Fruit fly (Drosophila melanogaster) whole organism, embryonic: ENCODE measurements around the gene Sox100B.

Experiments
- ATbp ChIP-seq: fragments of 200-800 bp; sonication (Bioruptor generic); optimal IDR thresholded peaks from 2 replicates; lab custom pipeline; 2017; ENCODE audit warnings: missing biosample characterization, mild to moderate bottlenecking, missing genetic modification characterization, missing genetic modification reagents
- Atf6 ChIP-seq: fragments of 200-800 bp; sonication (Bioruptor generic); IDR thresholded peaks from 2 replicates; pipeline ENCODE4 v1.3.6; 2022; ENCODE audit warnings: missing biosample characterization, missing genetic modification characterization
- Bgb ChIP-seq: fragments of 200-800 bp; sonication (Bioruptor generic); IDR thresholded peaks from 2 replicates; pipeline ENCODE4 v1.3.6; 2022; ENCODE audit warnings: missing biosample characterization, missing genetic modification characterization; ENCODE audit not compliant: partially characterized antibody
- CG14050 ChIP-seq: fragments of 200-800 bp; sonication (Bioruptor generic); IDR thresholded peaks from 3 replicates; pipeline ENCODE4 v1.3.6; 2022; ENCODE audit warnings: missing biosample characterization, missing genetic modification characterization
- CG14965 ChIP-seq: fragments of 200-800 bp; sonication (Bioruptor generic); optimal IDR thresholded peaks from 2 replicates; lab custom pipeline; 2016; ENCODE audit warnings: missing biosample characterization, missing genetic modification characterization, borderline replicate concordance
- CG15479 ChIP-seq: fragments of 200-800 bp; sonication (Bioruptor generic); optimal IDR thresholded peaks from 3 replicates; lab custom pipeline; 2019; ENCODE audit warnings: missing biosample characterization, mild to moderate bottlenecking, missing genetic modification characterization, moderate library complexity
- CG17328 ChIP-seq: fragments of 200-800 bp; sonication (Bioruptor generic); IDR thresholded peaks from 2 replicates; pipeline ENCODE4 v1.3.6; 2022; ENCODE audit warnings: missing biosample characterization, missing genetic modification characterization
- CG2678 ChIP-seq: fragments of 200-800 bp; sonication (Bioruptor generic); optimal IDR thresholded peaks from 3 replicates; lab custom pipeline; 2019; ENCODE audit warnings: missing biosample characterization, mild to moderate bottlenecking, missing genetic modification characterization, moderate library complexity
- CG30431 ChIP-seq: fragments of 200-800 bp; sonication (Bioruptor generic); optimal IDR thresholded peaks from 2 replicates; lab custom pipeline; 2017; ENCODE audit warnings: missing biosample characterization, missing genetic modification characterization
- CG32772 ChIP-seq: fragments of 200-800 bp; sonication (Bioruptor generic); IDR thresholded peaks from 2 replicates; pipeline ENCODE4 v1.3.6; 2022; ENCODE audit warnings: missing biosample characterization, missing genetic modification characterization
- CG33213 ChIP-seq: fragments of 200-800 bp; sonication (Bioruptor generic); optimal IDR thresholded peaks from 3 replicates; lab custom pipeline; 2016; ENCODE audit warnings: missing biosample characterization, missing genetic modification characterization
- CG43689 ChIP-seq: fragments of 200-800 bp; sonication (Bioruptor generic); IDR thresholded peaks from 2 replicates; pipeline ENCODE4 v1.3.6; 2022; ENCODE audit warnings: missing biosample characterization, missing genetic modification characterization
- CG6813 ChIP-seq: fragments of 200-800 bp; sonication (Bioruptor generic); optimal IDR thresholded peaks from 2 replicates; lab custom pipeline; 2017; ENCODE audit warnings: missing biosample characterization, missing genetic modification characterization, mild to moderate bottlenecking, moderate library complexity, missing genetic modification reagents
- CG9876 ChIP-seq: fragments of 200-800 bp; sonication (Bioruptor generic); optimal IDR thresholded peaks from 2 replicates; lab custom pipeline; 2016; ENCODE audit warnings: missing biosample characterization, missing genetic modification characterization
- Chrac-16 ChIP-seq: fragments of 200-800 bp; sonication (Bioruptor generic); optimal IDR thresholded peaks from 3 replicates; lab custom pipeline; 2016; ENCODE audit warnings: missing biosample characterization, missing genetic modification characterization
- GATAe ChIP-seq: fragments of 200-800 bp; sonication (Bioruptor generic); conservative IDR thresholded peaks from 2 replicates; pipeline ENCODE4 v1.3.6; 2022; ENCODE audit warnings: missing biosample characterization, missing genetic modification characterization
- HLH4C ChIP-seq: fragments of 200-800 bp; sonication (Bioruptor generic); IDR thresholded peaks from 3 replicates; pipeline ENCODE4 v1.3.6; 2022; ENCODE audit warnings: missing biosample characterization, missing genetic modification characterization; ENCODE audit not compliant: partially characterized antibody
- Lhr ChIP-seq: fragments of 200-800 bp; sonication (Bioruptor generic); optimal IDR thresholded peaks from 3 replicates; lab custom pipeline; 2017; ENCODE audit warnings: mild to moderate bottlenecking, missing biosample characterization, missing genetic modification reagents, missing genetic modification characterization
- Med ChIP-seq: fragments of 200-800 bp; sonication (Bioruptor generic); peaks from one replicate; lab custom pipeline; 2016; ENCODE audit warnings: missing biosample characterization, missing genetic modification characterization, mild to moderate bottlenecking, inconsistent platforms, moderate library complexity
- Meics ChIP-seq: fragments of 200-800 bp; sonication (Bioruptor generic); optimal IDR thresholded peaks from 2 replicates; lab custom pipeline; 2017; ENCODE audit warnings: missing biosample characterization, mild to moderate bottlenecking, missing genetic modification characterization
- Nf-YB ChIP-seq: fragments of 200-800 bp; sonication (Bioruptor generic); optimal IDR thresholded peaks from 3 replicates; lab custom pipeline; 2019; ENCODE audit warnings: missing biosample characterization, mild to moderate bottlenecking, missing genetic modification characterization, moderate library complexity
- Nf-YC ChIP-seq: fragments of 200-800 bp; optimal IDR thresholded peaks from 3 replicates; lab custom pipeline; 2019; ENCODE audit warnings: missing biosample characterization, mild to moderate bottlenecking, missing genetic modification characterization, moderate library complexity
- Ravus ChIP-seq: fragments of 200-800 bp; sonication (Bioruptor generic); IDR thresholded peaks from 2 replicates; pipeline ENCODE4 v1.3.6; 2022; ENCODE audit warnings: missing biosample characterization, missing genetic modification characterization
- Scr ChIP-seq: fragments of 200-800 bp; sonication (Bioruptor generic); IDR thresholded peaks from 2 replicates; pipeline ENCODE4 v1.3.6; 2022; ENCODE audit warnings: missing biosample characterization, missing genetic modification characterization; ENCODE audit not compliant: partially characterized antibody
- Tbp ChIP-seq: fragments of >200 bp; optimal IDR thresholded peaks from 2 replicates; lab custom pipeline; 2018; ENCODE audit warnings: missing biosample characterization, missing genetic modification characterization
- YL-1 ChIP-seq: fragments of 200-800 bp; sonication (Bioruptor generic); optimal IDR thresholded peaks from 3 replicates; lab custom pipeline; 2017; ENCODE audit warnings: missing biosample characterization, mild to moderate bottlenecking, missing genetic modification characterization
- al ChIP-seq: fragments of 200-800 bp; sonication (Bioruptor generic); IDR thresholded peaks from 2 replicates; pipeline ENCODE4 v1.3.6; 2022; ENCODE audit warnings: missing biosample characterization, missing genetic modification characterization
- bab2 ChIP-seq: fragments of 200-800 bp; sonication (Bioruptor generic); optimal IDR thresholded peaks from 2 replicates; lab custom pipeline; 2016; ENCODE audit warnings: missing biosample characterization, missing genetic modification characterization
- caup ChIP-seq: fragments of 200-800 bp; sonication (Bioruptor generic); optimal IDR thresholded peaks from 3 replicates; lab custom pipeline; 2017; ENCODE audit warnings: missing biosample characterization, mild to moderate bottlenecking, missing genetic modification characterization, moderate library complexity; ENCODE audit not compliant: severe bottlenecking
- cwo ChIP-seq: fragments of 200-800 bp; sonication (Bioruptor generic); optimal IDR thresholded peaks from 3 replicates; lab custom pipeline; 2017; ENCODE audit warnings: missing biosample characterization, missing genetic modification characterization, mild to moderate bottlenecking, moderate library complexity, missing genetic modification reagents
- danr ChIP-seq: fragments of 200-800 bp; sonication (Bioruptor generic); IDR thresholded peaks from 2 replicates; pipeline ENCODE4 v1.3.6; 2022; ENCODE audit warnings: missing biosample characterization, missing genetic modification characterization
- disco-r ChIP-seq: fragments of 200-800 bp; sonication (Bioruptor generic); optimal IDR thresholded peaks from 2 replicates; lab custom pipeline; 2016; ENCODE audit warnings: missing biosample characterization, missing genetic modification characterization
- fd102C ChIP-seq: fragments of 200-800 bp; sonication (Bioruptor generic); optimal IDR thresholded peaks from 2 replicates; lab custom pipeline; 2018; ENCODE audit warnings: missing biosample characterization, mild to moderate bottlenecking, missing genetic modification characterization, moderate library complexity
- hkb ChIP-seq, 2 experiments: fragments of 200-800 bp in 1 of 2; fragments of >200 bp in 1 of 2; sonication (Bioruptor generic) in 1 of 2; IDR thresholded peaks in 1 of 2; optimal IDR thresholded peaks in 1 of 2; 2 replicates each; pipeline versions ENCODE4 v1.3.6 to Lab custom; 2017 to 2022; ENCODE audit warnings: missing biosample characterization in 1 of 2, missing genetic modification characterization in 1 of 2
- hth ChIP-seq: fragments of >200 bp; optimal IDR thresholded peaks from 2 replicates; lab custom pipeline; 2017; ENCODE audit warnings: inconsistent platforms
- lilli ChIP-seq: fragments of 200-800 bp; sonication (Bioruptor generic); optimal IDR thresholded peaks from 3 replicates; lab custom pipeline; 2016; ENCODE audit warnings: missing biosample characterization, missing genetic modification characterization
- lola ChIP-seq, 3 experiments: fragments of >200 bp in 2 of 3; fragments of 200-800 bp in 1 of 3; sonication (Bioruptor generic) in 1 of 3; optimal IDR thresholded peaks; 2 replicates each; lab custom pipeline; 2017 to 2019; ENCODE audit warnings: missing biosample characterization in 3 of 3, missing genetic modification characterization in 3 of 3, mild to moderate bottlenecking in 1 of 3, moderate library complexity in 1 of 3
- luna ChIP-seq: fragments of 200-800 bp; sonication (Bioruptor generic); optimal IDR thresholded peaks from 2 replicates; lab custom pipeline; 2016; ENCODE audit warnings: missing biosample characterization, missing genetic modification characterization
- mld ChIP-seq: fragments of 200-800 bp; sonication (Bioruptor generic); IDR thresholded peaks from 3 replicates; pipeline ENCODE4 v1.3.6; 2022; ENCODE audit warnings: missing biosample characterization, missing genetic modification characterization; ENCODE audit not compliant: partially characterized antibody
- p53 ChIP-seq: fragments of 200-800 bp; sonication (Bioruptor generic); optimal IDR thresholded peaks from 2 replicates; lab custom pipeline; 2016; ENCODE audit warnings: missing biosample characterization, missing genetic modification characterization
- pan ChIP-seq, 4 experiments: fragments of >200 bp in 3 of 4; fragments of 200-800 bp in 1 of 4; sonication (Bioruptor generic) in 1 of 4; optimal IDR thresholded peaks in 3 of 4; IDR thresholded peaks in 1 of 4; 2 replicates each; pipeline versions ENCODE4 v1.3.6 to Lab custom; 2017 to 2022; ENCODE audit warnings: missing biosample characterization in 2 of 4, missing genetic modification characterization in 2 of 4, mixed read lengths in 1 of 4
- pros ChIP-seq: fragments of 200-800 bp; sonication (Bioruptor generic); optimal IDR thresholded peaks from 3 replicates; lab custom pipeline; 2019; ENCODE audit warnings: missing biosample characterization, mild to moderate bottlenecking, missing genetic modification characterization, moderate library complexity
- pzg ChIP-seq: fragments of 200-800 bp; sonication (Bioruptor generic); optimal IDR thresholded peaks from 3 replicates; lab custom pipeline; 2018; ENCODE audit warnings: missing biosample characterization, mild to moderate bottlenecking, missing genetic modification characterization, moderate library complexity
- row ChIP-seq: fragments of 200-800 bp; sonication (Bioruptor generic); IDR thresholded peaks from 3 replicates; pipeline ENCODE4 v1.3.6; 2022; ENCODE audit warnings: missing biosample characterization, missing genetic modification characterization
- sc ChIP-seq, 3 experiments: fragments of >200 bp in 2 of 3; fragments of 200-800 bp in 1 of 3; sonication (Bioruptor generic) in 1 of 3; optimal IDR thresholded peaks; 2 replicates in 2 of 3; 3 replicates in 1 of 3; lab custom pipeline; 2017; ENCODE audit warnings: mild to moderate bottlenecking in 1 of 3, missing biosample characterization in 1 of 3, missing genetic modification characterization in 1 of 3, missing genetic modification reagents in 1 of 3
- vfl ChIP-seq: fragments of 200-800 bp; sonication (Bioruptor generic); optimal IDR thresholded peaks from 2 replicates; lab custom pipeline; 2016; ENCODE audit warnings: missing biosample characterization, missing genetic modification characterization
- yki ChIP-seq: fragments of >200 bp; optimal IDR thresholded peaks from 3 replicates; lab custom pipeline; 2018

Gene Sox100B

DNA sequence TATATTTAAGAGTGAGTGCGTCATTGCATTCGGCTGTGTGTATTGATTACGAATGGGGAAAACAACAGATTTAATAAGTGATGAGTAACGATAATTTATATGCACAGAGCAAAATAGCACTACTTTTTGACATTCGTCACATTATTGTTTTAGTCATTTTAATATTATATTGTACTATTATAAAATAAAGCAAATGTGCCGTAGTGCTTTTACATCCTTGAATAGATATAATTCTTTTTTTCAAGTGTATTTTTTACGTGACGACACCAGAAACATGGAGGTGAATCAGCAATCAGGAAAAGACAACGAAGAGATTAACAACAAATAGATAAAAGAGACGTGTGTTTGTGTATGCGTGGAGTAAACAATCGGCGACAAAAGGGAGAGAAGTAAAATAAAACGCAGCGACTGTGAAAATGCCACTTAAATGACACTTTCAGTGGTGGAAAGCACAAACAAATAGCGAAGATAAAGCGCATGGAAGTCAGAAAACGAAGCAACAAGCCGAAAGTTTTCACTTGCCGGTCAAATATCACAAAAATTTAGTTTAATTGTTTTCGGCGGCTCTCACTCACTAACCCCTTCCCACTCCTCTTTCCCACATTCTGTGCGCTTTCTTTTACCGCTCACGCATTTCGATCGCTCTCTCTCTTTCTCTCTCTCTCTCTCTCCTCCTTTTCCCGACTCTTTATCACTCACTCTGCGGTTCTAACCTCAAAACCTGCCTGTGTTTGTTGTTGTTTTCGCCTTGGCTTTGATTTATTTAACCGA is 5.8 kb upstream of the Sox100B start (continued):
- TF ChIP-seq CG33213 (GFP tag; lab: Kevin White, UChicago) (no peak), lola (GFP tag; optimal IDR thresholded peaks at IDR 0.05; lab: Kevin White, UChicago) (peak in 1 of 3 experiments; percentile 81), Scr (GFP tag; lab: Robert Waterston, UW) (no peak), Atf6 (GFP tag; lab: Robert Waterston, UW) (peak; percentile 52; the same call in 1 of the 2 replicates), cwo (peak; percentile 70), al (GFP tag; lab: Robert Waterston, UW) (peak; percentile 36; the same call in 1 of the 2 replicates), CG14050 (GFP tag; lab: Robert Waterston, UW) (peak; percentile 55; the same call in 2 of the 3 replicates), YL-1 (GFP tag; lab: Kevin White, UChicago) (no peak), Lhr (GFP tag; lab: Kevin White, UChicago) (peak; percentile 68), vfl (GFP tag; lab: Kevin White, UChicago) (no peak), fd102C (GFP tag; lab: Kevin White, UChicago) (no peak), CG14965 (no peak), mld (GFP tag; lab: Robert Waterston, UW) (no peak), GATAe (GFP tag; lab: Robert Waterston, UW) (no peak; the same call in 1 of the 2 replicates), danr (GFP tag; lab: Robert Waterston, UW) (peak; percentile 66; the same call in 1 of the 2 replicates), Nf-YC (tag; lab: Kevin White, UChicago) (peak; percentile 21), Bgb (no peak), CG15479 (GFP tag; lab: Kevin White, UChicago) (no peak), disco-r (GFP tag; lab: Kevin White, UChicago) (no peak), CG43689 (GFP tag; lab: Robert Waterston, UW) (no peak), hkb (optimal IDR thresholded peaks at IDR 0.05; lab: Kevin White, UChicago) (no peak), hkb (GFP tag; IDR thresholded peaks at IDR 0.05; lab: Robert Waterston, UW) (peak; percentile 84), sc (optimal IDR thresholded peaks at IDR 0.05; lab: Kevin White, UChicago) (no peak), sc (GFP tag; optimal IDR thresholded peaks at IDR 0.05; lab: Kevin White, UChicago) (peak; percentile 86), HLH4C (GFP tag; lab: Robert Waterston, UW) (no peak), bab2 (peak; percentile 37), CG2678 (peak; percentile 90), lilli (GFP tag; lab: Kevin White, UChicago) (peak; percentile 62), CG9876 (GFP tag; lab: Kevin White, UChicago) (no peak), pan (optimal IDR thresholded peaks at IDR 0.05; lab: Kevin White, UChicago) (no peak), pan (GFP tag; optimal IDR thresholded peaks at IDR 0.05 in 1 of 2, IDR thresholded peaks at IDR 0.05 in 1 of 2) (peak in 1 of 2 experiments; percentile 79), CG32772 (GFP tag; lab: Robert Waterston, UW) (peak; percentile 81), Meics (peak; percentile 69), Nf-YB (GFP tag; lab: Kevin White, UChicago) (peak; percentile 62), Med (GFP tag; lab: Kevin White, UChicago) (peak; percentile 57), CG17328 (GFP tag; lab: Robert Waterston, UW) (peak; percentile 85), row (GFP tag; lab: Robert Waterston, UW) (peak; percentile 80), Tbp (GFP tag; lab: Kevin White, UChicago) (no peak), yki (lab: Kevin White, UChicago) (peak; percentile 30), p53 (no peak), caup (GFP tag; lab: Kevin White, UChicago) (peak; percentile 80), Ravus (GFP tag; lab: Robert Waterston, UW) (peak; percentile 7; the same call in 1 of the 2 replicates), CG30431 (GFP tag; lab: Kevin White, UChicago) (peak; percentile 67), pzg (GFP tag; lab: Kevin White, UChicago) (no peak), pros (peak; percentile 20), luna (no peak), ATbp (GFP tag; lab: Kevin White, UChicago) (peak; percentile 88), hth (no peak), Chrac-16 (GFP tag; lab: Kevin White, UChicago) (peak; percentile 71), CG6813 (GFP tag; lab: Kevin White, UChicago) (peak; percentile 84)
